Worm (Caenorhabditis elegans): ENCODE results near the gene pgp-7.

The pgp-7 gene

DNA sequence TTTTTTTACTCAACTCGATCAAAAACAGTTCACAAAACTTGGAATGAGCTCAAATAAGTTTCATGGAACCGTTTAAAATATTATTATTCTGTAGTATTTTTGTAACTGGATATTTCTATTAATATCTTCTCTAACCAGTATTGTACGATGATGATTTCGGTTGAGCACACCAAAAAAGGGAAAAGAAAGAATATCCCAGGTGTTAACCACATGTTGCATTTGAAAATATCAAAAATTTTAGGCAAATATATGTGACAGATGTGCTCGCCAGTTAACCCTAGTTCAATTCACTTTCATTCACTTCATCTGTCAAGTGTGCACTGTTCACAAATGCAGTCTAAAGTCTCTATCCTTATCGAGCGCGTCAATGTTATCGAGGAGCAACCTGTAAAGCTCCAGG lies 20.9 kb upstream of the pgp-7 start, which contains the start of gene F47B10.4:
F47B10.4 (plus strand) TSS at position 301 of the 400 bp plus-strand sequence.
- TF ChIP-seq nhr-10 (tag; optimal IDR thresholded peaks at IDR 0.05), result no peak
- no peak for TF ChIP-seq nhr-41 (GFP tag; IDR thresholded peaks at IDR 0.05)
- TF ChIP-seq egl-27 (tag; optimal IDR thresholded peaks at IDR 0.05), result no peak
- no peak for TF ChIP-seq T20F7.1 (GFP tag; optimal IDR thresholded peaks at IDR 0.05)

DNA sequence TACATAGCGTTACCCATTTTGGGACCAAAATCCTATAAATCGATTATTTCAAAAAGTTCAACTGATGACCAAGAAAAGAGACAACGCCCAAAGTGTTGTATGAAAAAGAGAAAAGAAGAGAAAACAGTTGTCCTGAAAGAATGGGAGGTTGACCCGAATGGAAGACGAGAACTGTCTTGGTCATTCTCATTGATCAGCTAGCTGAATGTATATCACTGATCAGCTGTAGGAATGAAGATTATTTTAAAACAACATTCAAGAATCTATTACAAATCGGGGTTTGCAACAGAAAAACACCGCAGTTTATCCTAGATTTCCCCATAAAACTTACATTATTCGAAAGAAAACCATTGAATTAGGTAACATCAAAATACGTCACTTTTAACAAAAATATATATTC lies 20.4 kb upstream of the pgp-7 start, which contains the start of gene F47B10.5:
F47B10.5 (minus strand) TSS at position 101 of the 400 bp plus-strand sequence.
- TF ChIP-seq aha-1 (tag) (peak; percentile 35), zip-2 (tag; optimal IDR thresholded peaks at IDR 0.05) (no peak), tag-97 (GFP tag; IDR thresholded peaks at IDR 0.05) (no peak), nhr-102 (tag; optimal IDR thresholded peaks at IDR 0.05) (no peak), D1046.2 (GFP tag; IDR thresholded peaks at IDR 0.05) (no peak)

DNA sequence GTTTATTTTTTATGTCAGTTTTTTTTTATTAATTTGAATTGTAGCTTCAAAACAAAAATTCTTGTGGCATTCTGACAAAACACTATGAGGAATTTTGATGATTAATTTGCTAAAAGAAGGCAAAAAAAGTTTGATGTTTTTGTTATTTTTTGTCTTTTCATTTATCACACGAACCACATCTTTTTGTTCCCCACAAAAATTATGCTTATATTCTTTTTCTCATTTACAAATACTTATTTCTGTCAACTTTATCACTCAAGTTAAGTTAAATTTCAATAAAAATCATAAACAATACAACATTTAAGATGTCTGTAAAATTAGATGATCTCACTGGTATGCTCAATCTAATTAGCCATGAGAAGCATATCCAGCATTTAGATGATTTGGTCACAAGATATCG lies 18.2 kb upstream of the pgp-7 start, which contains the start of gene F47B10.6:
F47B10.6 (plus strand) TSS at position 301 of the 400 bp plus-strand sequence.
- TF ChIP-seq ceh-82 (tag; optimal IDR thresholded peaks at IDR 0.05), result no peak
- no peak for TF ChIP-seq tag-97 (GFP tag; IDR thresholded peaks at IDR 0.05)
- TF ChIP-seq duxl-1 (tag; optimal IDR thresholded peaks at IDR 0.05; ENCODE audit: poor library complexity), result no peak
- TF ChIP-seq snpc-4 (tag; optimal IDR thresholded peaks at IDR 0.05), result no peak
- no peak for TF ChIP-seq set-16 (GFP tag; IDR thresholded peaks at IDR 0.05)
- TF ChIP-seq hif-1 (tag; optimal IDR thresholded peaks at IDR 0.05), result no peak
- no peak for TF ChIP-seq dve-1 (tag; optimal IDR thresholded peaks at IDR 0.05; ENCODE audit: insufficient read depth)
- no peak for TF ChIP-seq dpl-1 (GFP tag; optimal IDR thresholded peaks at IDR 0.05)
- TF ChIP-seq D1046.2 (GFP tag; IDR thresholded peaks at IDR 0.05), result no peak
- TF ChIP-seq arid-1 (GFP tag; conservative IDR thresholded peaks at IDR 0.05), result no peak
- no peak for TF ChIP-seq Y48G9A.11 (GFP tag; IDR thresholded peaks at IDR 0.05)
- TF ChIP-seq nhr-102 (tag; optimal IDR thresholded peaks at IDR 0.05), result no peak
- no peak for TF ChIP-seq F26F4.8 (GFP tag; conservative IDR thresholded peaks at IDR 0.05)
- no peak for TF ChIP-seq dmd-8 (GFP tag; IDR thresholded peaks at IDR 0.05)
- TF ChIP-seq Y5F2A.4 (GFP tag; optimal IDR thresholded peaks at IDR 0.05), result no peak
- no peak for TF ChIP-seq pha-4 (GFP tag; IDR thresholded peaks at IDR 0.05)
- no peak for TF ChIP-seq pha-4 (tag; optimal IDR thresholded peaks at IDR 0.05)

DNA sequence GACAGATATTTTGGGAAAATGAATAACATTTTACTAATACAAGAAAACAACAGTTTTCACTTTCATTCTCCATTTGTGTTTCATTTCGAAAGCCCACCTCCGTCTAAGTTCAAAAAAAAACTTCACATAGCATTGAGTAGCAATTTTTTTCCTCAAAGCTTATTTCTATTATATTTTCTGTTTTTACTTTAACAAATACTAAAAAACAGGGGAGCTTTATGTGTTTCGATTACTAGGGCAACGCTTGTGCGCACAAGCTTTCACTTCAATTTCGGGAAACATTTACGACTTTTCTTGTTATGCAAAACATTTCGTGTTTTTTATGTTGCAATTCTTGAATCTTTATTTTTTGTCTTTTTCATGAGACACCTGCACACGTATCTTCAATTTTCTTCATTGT lies 15.8 kb upstream of the pgp-7 start, which contains the start of gene T21E8.5:
T21E8.5 (plus strand) TSS at position 301 of the 400 bp plus-strand sequence.
- TF ChIP-seq zag-1 (tag; optimal IDR thresholded peaks at IDR 0.05) (no peak), skn-1 (tag; optimal IDR thresholded peaks at IDR 0.05) (no peak), nhr-6 (tag; optimal IDR thresholded peaks at IDR 0.05) (no peak), egl-27 (tag; optimal IDR thresholded peaks at IDR 0.05) (no peak), F26F4.8 (GFP tag; conservative IDR thresholded peaks at IDR 0.05) (no peak), ceh-62 (tag; optimal IDR thresholded peaks at IDR 0.05) (no peak), snpc-4 (tag; optimal IDR thresholded peaks at IDR 0.05) (no peak), daf-12 (tag; optimal IDR thresholded peaks at IDR 0.05) (no peak), mxl-3 (GFP tag; optimal IDR thresholded peaks at IDR 0.05) (no peak), ces-1 (GFP tag; optimal IDR thresholded peaks at IDR 0.05) (no peak), zfp-2 (tag; optimal IDR thresholded peaks at IDR 0.05) (no peak), dve-1 (tag; optimal IDR thresholded peaks at IDR 0.05; ENCODE audit: insufficient read depth) (no peak), set-16 (GFP tag; IDR thresholded peaks at IDR 0.05) (no peak), nhr-25 (tag; optimal IDR thresholded peaks at IDR 0.05; ENCODE audit: borderline replicate concordance, insufficient read depth) (no peak), ZK546.5 (tag; optimal IDR thresholded peaks at IDR 0.05) (no peak), spr-1 (tag; optimal IDR thresholded peaks at IDR 0.05) (no peak), dmd-6 (GFP tag; IDR thresholded peaks at IDR 0.05) (no peak), Y5F2A.4 (GFP tag; optimal IDR thresholded peaks at IDR 0.05) (no peak)

Data from whole organism, L4 larva.